Worm (Caenorhabditis elegans) whole organism, late embryonic: ENCODE measurements around the gene Y69E1A.5.
A peak's percentile ranks its signal among the peaks of the same experiment; 100 is the strongest.

Source experiments
- K09A11.1 ChIP-seq: sonication (generic microtip); optimal IDR thresholded peaks from 2 replicates; lab custom pipeline; 2017; ENCODE audit warnings: antibody characterized with exemption, mild to moderate bottlenecking, missing genetic modification characterization, missing compliant biosample characterization; ENCODE audit not compliant: insufficient read depth
- T23F11.4 ChIP-seq: fragments of 200-800 bp; sonication (Bioruptor generic); optimal IDR thresholded peaks from 2 replicates; lab custom pipeline; 2018; ENCODE audit warnings: mild to moderate bottlenecking, missing genetic modification characterization, missing compliant biosample characterization
- Y22D7AL.16 ChIP-seq: sonication (generic microtip); optimal IDR thresholded peaks from 2 replicates; lab custom pipeline; 2016; ENCODE audit warnings: missing genetic modification characterization, missing compliant biosample characterization
- ahr-1 ChIP-seq: sonication (generic microtip); optimal IDR thresholded peaks from 2 replicates; lab custom pipeline; 2016; ENCODE audit warnings: missing genetic modification characterization, missing compliant biosample characterization
- ama-1 ChIP-seq: fragments of 150-350 bp; optimal IDR thresholded peaks from 2 replicates; lab custom pipeline; 2014
- ceh-2 ChIP-seq: sonication (generic microtip); optimal IDR thresholded peaks from 2 replicates; lab custom pipeline; 2016; ENCODE audit warnings: missing genotype, missing genetic modification characterization, missing compliant biosample characterization
- ceh-34 ChIP-seq: sonication (generic microtip); optimal IDR thresholded peaks from 2 replicates; lab custom pipeline; 2016; ENCODE audit warnings: mild to moderate bottlenecking, missing genetic modification characterization, missing compliant biosample characterization
- ceh-6 ChIP-seq: fragments of 200-800 bp; sonication (Bioruptor generic); optimal IDR thresholded peaks from 2 replicates; lab custom pipeline; 2018; ENCODE audit warnings: mild to moderate bottlenecking, missing genetic modification characterization, missing compliant biosample characterization
- ceh-9 ChIP-seq: sonication (generic microtip); optimal IDR thresholded peaks from 2 replicates; lab custom pipeline; 2016; ENCODE audit warnings: mild to moderate bottlenecking, missing genetic modification characterization, inconsistent platforms, missing compliant biosample characterization
- dmd-4 ChIP-seq: sonication (generic microtip); optimal IDR thresholded peaks from 2 replicates; lab custom pipeline; 2016; ENCODE audit warnings: borderline replicate concordance, missing genetic modification characterization, missing compliant biosample characterization
- elt-4 ChIP-seq: sonication (generic microtip); optimal IDR thresholded peaks from 2 replicates; lab custom pipeline; 2016; ENCODE audit warnings: missing genetic modification characterization, missing compliant biosample characterization
- ets-4 ChIP-seq: sonication (generic microtip); optimal IDR thresholded peaks from 2 replicates; lab custom pipeline; 2016; ENCODE audit warnings: missing genetic modification characterization, missing compliant biosample characterization
- fax-1 ChIP-seq: sonication (generic microtip); optimal IDR thresholded peaks from 2 replicates; lab custom pipeline; 2016; ENCODE audit warnings: missing genotype, missing genetic modification characterization, missing compliant biosample characterization
- fkh-6 ChIP-seq: sonication (generic microtip); optimal IDR thresholded peaks from 2 replicates; lab custom pipeline; 2016; ENCODE audit warnings: missing genetic modification characterization, missing compliant biosample characterization
- hlh-13 ChIP-seq: fragments of 200-800 bp; sonication (Bioruptor generic); optimal IDR thresholded peaks from 2 replicates; lab custom pipeline; 2018; ENCODE audit warnings: mild to moderate bottlenecking, missing genetic modification characterization, missing compliant biosample characterization
- hlh-30 ChIP-seq: sonication (generic microtip); optimal IDR thresholded peaks from 2 replicates; lab custom pipeline; 2017; ENCODE audit warnings: antibody characterized with exemption, missing genetic modification characterization, missing compliant biosample characterization; ENCODE audit not compliant: insufficient read depth
- hlh-8 ChIP-seq: sonication (generic microtip); optimal IDR thresholded peaks from 2 replicates; lab custom pipeline; 2016; ENCODE audit warnings: missing genotype, missing genetic modification characterization, missing compliant biosample characterization
- mec-3 ChIP-seq: sonication (generic microtip); optimal IDR thresholded peaks from 2 replicates; lab custom pipeline; 2016; ENCODE audit warnings: borderline replicate concordance, missing genetic modification characterization, missing compliant biosample characterization
- pat-9 ChIP-seq: fragments of 200-800 bp; sonication (Bioruptor generic); optimal IDR thresholded peaks from 2 replicates; lab custom pipeline; 2018; ENCODE audit warnings: mild to moderate bottlenecking, missing genetic modification characterization, moderate library complexity, missing compliant biosample characterization
- pax-1 ChIP-seq: fragments of 150-350 bp; optimal IDR thresholded peaks from 2 replicates; lab custom pipeline; 2014; ENCODE audit warnings: missing biosample characterization, missing genetic modification characterization
- pha-2 ChIP-seq: sonication (generic microtip); optimal IDR thresholded peaks from 2 replicates; lab custom pipeline; 2017; ENCODE audit warnings: mild to moderate bottlenecking, missing genetic modification characterization, missing compliant biosample characterization
- pqm-1 ChIP-seq: sonication (generic microtip); optimal IDR thresholded peaks from 2 replicates; lab custom pipeline; 2016; ENCODE audit warnings: missing genetic modification characterization, missing compliant biosample characterization
- sdc-2 ChIP-seq: sonication (generic microtip); optimal IDR thresholded peaks from 2 replicates; lab custom pipeline; 2016; ENCODE audit warnings: missing genotype, missing genetic modification characterization, missing compliant biosample characterization
- sox-4 ChIP-seq: sonication (generic microtip); optimal IDR thresholded peaks from 2 replicates; lab custom pipeline; 2017; ENCODE audit warnings: mild to moderate bottlenecking, missing genetic modification characterization, inconsistent platforms, missing compliant biosample characterization
- tbx-2 ChIP-seq: sonication (generic microtip); optimal IDR thresholded peaks from 2 replicates; lab custom pipeline; 2016; ENCODE audit warnings: missing genetic modification characterization, missing compliant biosample characterization
- tbx-7 ChIP-seq: sonication (generic microtip); optimal IDR thresholded peaks from 2 replicates; lab custom pipeline; 2016; ENCODE audit warnings: missing genotype, missing genetic modification characterization, missing compliant biosample characterization
- ttx-3 ChIP-seq: sonication (generic microtip); optimal IDR thresholded peaks from 2 replicates; lab custom pipeline; 2016; ENCODE audit warnings: missing genetic modification reagents, missing genetic modification characterization, missing compliant biosample characterization
- unc-3 ChIP-seq, 2 experiments: fragments of 200-800 bp in 1 of 2; sonication (Bioruptor generic) in 1 of 2; sonication (generic microtip) in 1 of 2; conservative IDR thresholded peaks in 1 of 2; optimal IDR thresholded peaks in 1 of 2; 2 replicates each; pipeline versions ENCODE4 v1.3.6 to Lab custom; 2016 to 2022; ENCODE audit warnings: missing compliant biosample characterization in 2 of 2, missing genetic modification characterization in 2 of 2, missing genetic modification reagents in 1 of 2
- unc-42 ChIP-seq: sonication (generic microtip); optimal IDR thresholded peaks from 2 replicates; lab custom pipeline; 2016; ENCODE audit warnings: missing genotype, missing genetic modification characterization, missing compliant biosample characterization
- unc-55 ChIP-seq: sonication (generic microtip); optimal IDR thresholded peaks from 2 replicates; lab custom pipeline; 2017; ENCODE audit warnings: missing biosample characterization, missing genetic modification reagents, missing genetic modification characterization
- zip-5 ChIP-seq: sonication (generic microtip); optimal IDR thresholded peaks from 2 replicates; lab custom pipeline; 2016; ENCODE audit warnings: missing genetic modification characterization, missing compliant biosample characterization

Gene Y69E1A.5

ce11 chrIV:10957583-10958229 lies at the start of gene Y69E1A.5:
TSS of gene Y69E1A.5 (minus strand) at chrIV:10957655.
- TF ChIP-seq ets-4 (tag; lab: Kevin White, UChicago) (no peak), unc-55 (peak; percentile 14), unc-42 (tag; lab: Kevin White, UChicago) (no peak), mec-3 (tag; lab: Kevin White, UChicago) (no peak), hlh-30 (tag; lab: Kevin White, UChicago) (no peak), hlh-13 (GFP tag; lab: Kevin White, UChicago) (no peak), tbx-2 (tag; lab: Kevin White, UChicago) (peak; percentile 22), ceh-2 (tag; lab: Kevin White, UChicago) (no peak)

ce11 chrIV:11006868-11007267 lies 49.4 kb upstream of the Y69E1A.5 start:
- no peak for TF ChIP-seq pqm-1
- no peak for TF ChIP-seq hlh-13 (GFP tag; lab: Kevin White, UChicago)
- TF ChIP-seq Y22D7AL.16, result no peak

ce11 chrIV:11006383-11006782 lies 48.9 kb upstream of the Y69E1A.5 start:
- TF ChIP-seq ceh-34 (tag; lab: Kevin White, UChicago) (peak; percentile 69), mec-3 (tag; lab: Kevin White, UChicago) (no peak), pax-1 (no peak)

DNA sequence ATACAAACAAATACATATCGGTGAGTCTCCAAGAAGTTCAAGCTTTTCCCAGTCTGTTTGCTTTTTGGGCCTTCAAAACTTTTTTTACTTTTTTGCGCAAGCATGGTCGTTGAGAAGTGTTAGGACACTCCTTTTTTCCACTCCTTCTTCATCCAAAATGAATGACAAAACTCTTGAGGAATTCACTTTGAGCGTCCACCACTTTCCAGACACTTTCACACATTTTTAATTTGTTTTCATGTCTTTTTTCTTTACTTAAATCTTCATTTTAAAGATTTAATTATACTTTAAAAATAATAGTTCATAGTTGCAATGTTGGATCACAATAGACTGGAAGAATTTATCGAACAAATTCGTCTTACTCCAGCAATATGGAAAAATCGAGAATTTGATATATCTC lies 46.8 kb upstream of the Y69E1A.5 start, which contains the start of gene F13H10.1:
Gene F13H10.1 (plus strand): TSS at position 301 of the 400 bp plus-strand sequence.
- TF ChIP-seq ahr-1 (tag; lab: Kevin White, UChicago) (no peak), pax-1 (no peak), dmd-4 (no peak), ttx-3 (tag; lab: Kevin White, UChicago) (no peak), unc-3 (GFP tag; conservative IDR thresholded peaks at IDR 0.05; lab: Robert Waterston, UW) (no peak), unc-3 (tag; optimal IDR thresholded peaks at IDR 0.05; lab: Kevin White, UChicago) (no peak), ama-1 (lab: Kevin White, UChicago) (no peak), ceh-34 (tag; lab: Kevin White, UChicago) (no peak), sdc-2 (tag; lab: Kevin White, UChicago) (no peak), hlh-13 (GFP tag; lab: Kevin White, UChicago) (no peak), ceh-6 (no peak), pat-9 (tag; lab: Kevin White, UChicago) (no peak), ceh-9 (tag; lab: Kevin White, UChicago) (no peak), elt-4 (no peak)

- no peak for TF ChIP-seq fkh-6 (tag; lab: Kevin White, UChicago)
- TF ChIP-seq pax-1, result no peak
- no peak for TF ChIP-seq ceh-2 (tag; lab: Kevin White, UChicago)
- no peak for TF ChIP-seq pat-9 (tag; lab: Kevin White, UChicago)
- TF ChIP-seq ceh-34 (tag; lab: Kevin White, UChicago), result no peak
- no peak for TF ChIP-seq hlh-8 (tag; lab: Kevin White, UChicago)
- TF ChIP-seq pha-2, result no peak
- no peak for TF ChIP-seq fax-1 (tag; lab: Kevin White, UChicago)
- TF ChIP-seq zip-5 (tag; lab: Kevin White, UChicago), result no peak
- no peak for TF ChIP-seq K09A11.1
- no peak for TF ChIP-seq tbx-7 (tag; lab: Kevin White, UChicago)
- no peak for TF ChIP-seq unc-42 (tag; lab: Kevin White, UChicago)
- TF ChIP-seq sdc-2 (tag; lab: Kevin White, UChicago), result no peak
- no peak for TF ChIP-seq sox-4 (tag; lab: Kevin White, UChicago)
- TF ChIP-seq Y22D7AL.16, result no peak
- TF ChIP-seq tbx-2 (tag; lab: Kevin White, UChicago), result no peak
- TF ChIP-seq ceh-9 (tag; lab: Kevin White, UChicago), result no peak
- no peak for TF ChIP-seq T23F11.4
- no peak for TF ChIP-seq dmd-4
- no peak for TF ChIP-seq ama-1 (lab: Kevin White, UChicago)
Observed at ce11 chrIV:11001614-11002013, 44.2 kb upstream of the Y69E1A.5 start, which contains the start of gene F13H10.9. TSS of gene F13H10.9 (plus strand) at chrIV:11001914.
